Worm (Caenorhabditis elegans) whole organism, L1 larva: ENCODE measurements around the gene scc-1.

ENCODE experiments used
- ces-1 ChIP-seq: fragments of 150-350 bp; optimal IDR thresholded peaks from 2 replicates; lab custom pipeline; 2014; ENCODE audit warnings: missing biosample characterization, missing genetic modification reagents, missing genetic modification characterization
- dpl-1 ChIP-seq, 3 experiments: fragments of 150-350 bp in 2 of 3; sonication (generic microtip) in 1 of 3; optimal IDR thresholded peaks; 2 replicates each; lab custom pipeline; 2014 to 2017; ENCODE audit warnings: missing biosample characterization in 3 of 3, missing genetic modification characterization in 3 of 3, missing genetic modification reagents in 3 of 3
- elt-2 ChIP-seq: sonication (generic microtip); optimal IDR thresholded peaks from 2 replicates; lab custom pipeline; 2016; ENCODE audit warnings: missing genetic modification characterization, mild to moderate bottlenecking, inconsistent platforms, missing compliant biosample characterization, missing genetic modification reagents
- fkh-10 ChIP-seq: sonication (generic microtip); optimal IDR thresholded peaks from 2 replicates; lab custom pipeline; 2017; ENCODE audit warnings: missing biosample characterization, missing genetic modification reagents, missing genetic modification characterization
- lin-35 ChIP-seq, 2 experiments: fragments of 150-350 bp; optimal IDR thresholded peaks; 2 replicates each; lab custom pipeline; 2014; ENCODE audit warnings: missing biosample characterization in 2 of 2, missing genetic modification characterization in 2 of 2, missing genetic modification reagents in 2 of 2
- lin-39 ChIP-seq: fragments of 150-350 bp; optimal IDR thresholded peaks from 2 replicates; lab custom pipeline; 2014; ENCODE audit warnings: missing biosample characterization, missing genetic modification reagents, missing genetic modification characterization
- lir-3 ChIP-seq: sonication (generic microtip); optimal IDR thresholded peaks from 2 replicates; lab custom pipeline; 2016; ENCODE audit warnings: mild to moderate bottlenecking, missing genetic modification characterization, moderate library complexity, missing compliant biosample characterization; ENCODE audit not compliant: poor library complexity
- mdl-1 ChIP-seq, 2 experiments: fragments of 150-350 bp; optimal IDR thresholded peaks; 2 replicates each; lab custom pipeline; 2014 to 2017; ENCODE audit warnings: missing biosample characterization in 2 of 2, missing genetic modification characterization in 2 of 2, inconsistent platforms in 1 of 2
- nhr-11 ChIP-seq: fragments of 150-350 bp; optimal IDR thresholded peaks from 2 replicates; lab custom pipeline; 2014; ENCODE audit warnings: missing biosample characterization, missing genetic modification characterization
- nhr-237 ChIP-seq: fragments of 150-350 bp; optimal IDR thresholded peaks from 2 replicates; lab custom pipeline; 2014; ENCODE audit warnings: missing biosample characterization, missing genetic modification characterization
- nhr-76 ChIP-seq: sonication (generic microtip); optimal IDR thresholded peaks from 2 replicates; lab custom pipeline; 2017; ENCODE audit warnings: missing biosample characterization, missing genetic modification characterization
- snpc-4 ChIP-seq: fragments of 150-350 bp; optimal IDR thresholded peaks from 2 replicates; lab custom pipeline; 2014; ENCODE audit warnings: missing biosample characterization, missing genetic modification characterization
- unc-62 ChIP-seq: fragments of 150-350 bp; optimal IDR thresholded peaks from 2 replicates; lab custom pipeline; 2014; ENCODE audit warnings: missing biosample characterization, missing genetic modification reagents, missing genetic modification characterization

DNA sequence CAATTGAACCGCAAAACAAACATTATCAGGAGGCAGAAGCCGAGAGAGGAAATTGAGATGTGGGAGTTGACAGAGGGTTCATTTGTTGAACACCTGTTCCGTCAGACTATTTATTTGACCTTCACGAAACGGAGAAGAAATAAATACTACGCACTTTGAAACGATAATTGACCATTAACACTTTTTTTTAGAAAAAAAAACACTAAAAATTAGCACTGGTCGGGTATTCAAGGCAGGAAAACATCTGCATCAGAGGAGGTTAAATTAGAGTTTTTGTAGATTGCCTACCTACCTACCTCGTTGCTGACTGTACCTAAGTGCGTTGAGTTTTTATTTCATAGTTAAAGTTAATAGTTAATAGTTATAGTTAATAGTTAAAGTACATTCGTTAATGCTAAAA lies 48.4 kb upstream of the scc-1 start:
- no peak for TF ChIP-seq nhr-237 (tag; lab: Kevin White, UChicago)
- no peak for TF ChIP-seq dpl-1 (GFP tag; optimal IDR thresholded peaks at IDR 0.05; lab: Kevin White, UChicago)
- no peak for TF ChIP-seq elt-2 (tag; lab: Kevin White, UChicago)
- TF ChIP-seq nhr-76 = no peak
- no peak for TF ChIP-seq snpc-4 (tag; lab: Kevin White, UChicago)
- no peak for TF ChIP-seq ces-1
- TF ChIP-seq nhr-11 (tag; lab: Kevin White, UChicago) = no peak
- no peak for TF ChIP-seq lin-35 (GFP tag; optimal IDR thresholded peaks at IDR 0.05; lab: Kevin White, UChicago)
- TF ChIP-seq fkh-10 (GFP tag; lab: Kevin White, UChicago) = no peak
- TF ChIP-seq lir-3 (tag; lab: Kevin White, UChicago) = no peak
- no peak for TF ChIP-seq mdl-1 (tag; optimal IDR thresholded peaks at IDR 0.05; lab: Kevin White, UChicago)
- TF ChIP-seq unc-62 = no peak
- TF ChIP-seq lin-39 = no peak
